ENCODE assay signal across 2 worm cellular contexts in genomic region chrII:14771096-14771495, ce11.
TF ChIP-seq lines count a peak whose summit lies in the region.

No protein-coding gene starts in this region.

TF ChIP-seq in whole organism, L4 larva, 104 proteins besides CTCF, POLR2A, EP300 and RAD21:
- TF ChIP-seq set-16 (GFP tag; IDR thresholded peaks at IDR 0.05; lab: Robert Waterston, UW), result peak; percentile 72
- no peak for TF ChIP-seq nhr-25 (tag; optimal IDR thresholded peaks at IDR 0.05; lab: Kevin White, UChicago; ENCODE audit: borderline replicate concordance, insufficient read depth)
- TF ChIP-seq ceh-62 (tag; optimal IDR thresholded peaks at IDR 0.05; lab: Kevin White, UChicago), result no peak
- peak in 1 of 2 experiments; percentile 79 for TF ChIP-seq unc-62 (GFP tag; optimal IDR thresholded peaks at IDR 0.05 in 1 of 2; lab: Kevin White, UChicago)
- TF ChIP-seq unc-62 (tag; optimal IDR thresholded peaks at IDR 0.05; lab: Kevin White, UChicago), result no peak
- no peak for TF ChIP-seq gei-8 (GFP tag; optimal IDR thresholded peaks at IDR 0.05; lab: Kevin White, UChicago)
- TF ChIP-seq spr-3 (GFP tag; optimal IDR thresholded peaks at IDR 0.05; lab: Kevin White, UChicago), result no peak
- no peak for TF ChIP-seq php-3 (GFP tag; IDR thresholded peaks at IDR 0.05; lab: Robert Waterston, UW)
- no peak for TF ChIP-seq F26F4.8 (GFP tag; conservative IDR thresholded peaks at IDR 0.05; lab: Robert Waterston, UW)
- TF ChIP-seq lin-38 (GFP tag; IDR thresholded peaks at IDR 0.05; lab: Robert Waterston, UW), result no peak
- no peak for TF ChIP-seq dmd-8 (GFP tag; IDR thresholded peaks at IDR 0.05; lab: Robert Waterston, UW)
- TF ChIP-seq skn-1 (tag; optimal IDR thresholded peaks at IDR 0.05; lab: Kevin White, UChicago), result no peak

TF ChIP-seq in whole organism, young adult, 124 proteins besides CTCF, POLR2A, EP300 and RAD21:
- TF ChIP-seq zfh-2 (GFP tag; conservative IDR thresholded peaks at IDR 0.05; lab: Robert Waterston, UW) (peak; percentile 59; the same call in 1 of the 2 replicates), ztf-22 (GFP tag; optimal IDR thresholded peaks at IDR 0.05; lab: Kevin White, UChicago) (no peak)
TF ChIP-seq in whole organism, young adult: peak in this region for 1.
